Worm (Caenorhabditis elegans) whole organism, L4 larva: Measurements from ENCODE around the gene B0524.3.
A peak's percentile ranks its signal among the peaks of the same experiment; 100 is the strongest.
"Not testable (repeated sequence)": the region's sequence is repeated elsewhere in the genome, so short reads cannot be mapped to it uniquely, and the experiment has no call there.

Source experiments
- T20F7.1 ChIP-seq: fragments of 200-800 bp; sonication (Bioruptor generic); optimal IDR thresholded peaks from 2 replicates; lab custom pipeline; 2018; ENCODE audit warnings: mild to moderate bottlenecking, missing genetic modification characterization, missing compliant biosample characterization
- ama-1 ChIP-seq: fragments of 150-350 bp; optimal IDR thresholded peaks from 2 replicates; lab custom pipeline; 2014; ENCODE audit warnings: inconsistent platforms, mixed read lengths
- dpl-1 ChIP-seq: fragments of 150-350 bp; optimal IDR thresholded peaks from 2 replicates; lab custom pipeline; 2014; ENCODE audit warnings: missing biosample characterization, missing genetic modification reagents, missing genetic modification characterization
- fos-1 ChIP-seq: fragments of 150-350 bp; optimal IDR thresholded peaks from 2 replicates; lab custom pipeline; 2014; ENCODE audit warnings: missing biosample characterization, missing genetic modification characterization
- lin-13 ChIP-seq: fragments of 150-350 bp; optimal IDR thresholded peaks from 2 replicates; lab custom pipeline; 2014; ENCODE audit warnings: missing biosample characterization, missing genetic modification reagents, missing genetic modification characterization
- lin-39 ChIP-seq: fragments of 150-350 bp; optimal IDR thresholded peaks from 2 replicates; lab custom pipeline; 2014; ENCODE audit warnings: missing biosample characterization, missing genetic modification reagents, missing genetic modification characterization
- mep-1 ChIP-seq: fragments of 150-350 bp; sonication (generic microtip); optimal IDR thresholded peaks from 3 replicates; lab custom pipeline; 2014; ENCODE audit warnings: missing biosample characterization, missing genetic modification characterization
- nhr-10 ChIP-seq: fragments of 150-350 bp; optimal IDR thresholded peaks from 2 replicates; lab custom pipeline; 2014; ENCODE audit warnings: missing biosample characterization, missing genetic modification characterization
- nhr-102 ChIP-seq: sonication (generic microtip); optimal IDR thresholded peaks from 2 replicates; lab custom pipeline; 2016; ENCODE audit warnings: mild to moderate bottlenecking, missing genetic modification characterization, moderate library complexity, missing compliant biosample characterization
- nhr-11 ChIP-seq: fragments of 150-350 bp; optimal IDR thresholded peaks from 2 replicates; lab custom pipeline; 2014; ENCODE audit warnings: missing biosample characterization, missing genetic modification characterization
- nhr-237 ChIP-seq: sonication (generic microtip); optimal IDR thresholded peaks from 2 replicates; lab custom pipeline; 2017; ENCODE audit warnings: missing biosample characterization, missing genetic modification characterization
- pha-4 ChIP-seq, 2 experiments: fragments of 150-350 bp in 1 of 2; fragments of 200-800 bp in 1 of 2; sonication (Bioruptor generic) in 1 of 2; IDR thresholded peaks in 1 of 2; optimal IDR thresholded peaks in 1 of 2; 2 replicates each; pipeline versions ENCODE4 v1.3.6 to Lab custom; 2014 to 2022; ENCODE audit warnings: missing genetic modification characterization in 2 of 2, missing genetic modification reagents in 2 of 2, missing biosample characterization in 1 of 2, missing compliant biosample characterization in 1 of 2
- snpc-4 ChIP-seq: fragments of 150-350 bp; optimal IDR thresholded peaks from 2 replicates; lab custom pipeline; 2014; ENCODE audit warnings: missing biosample characterization, missing genetic modification characterization
- unc-62 ChIP-seq, 3 experiments: fragments of 150-350 bp in 1 of 3; sonication (generic microtip); optimal IDR thresholded peaks in 2 of 3; peaks in 1 of 3; 1 replicate in 1 of 3; 2 replicates in 2 of 3; lab custom pipeline; 2014 to 2017; ENCODE audit warnings: missing biosample characterization in 3 of 3, missing genetic modification characterization in 3 of 3, missing genetic modification reagents in 3 of 3, missing genotype in 1 of 3

ce11 chrIII:1900406-1900805 lies 13.0 kb downstream of the B0524.3 start:
- TF ChIP-seq fos-1 (tag; lab: Kevin White, UChicago); nhr-102 (tag; lab: Kevin White, UChicago); mep-1 (tag; lab: Kevin White, UChicago); unc-62 (GFP tag; optimal IDR thresholded peaks at IDR 0.05 in 1 of 2; lab: Kevin White, UChicago); unc-62 (tag; optimal IDR thresholded peaks at IDR 0.05; lab: Kevin White, UChicago); T20F7.1 (GFP tag; lab: Kevin White, UChicago); dpl-1 (GFP tag; lab: Kevin White, UChicago); pha-4 (GFP tag; IDR thresholded peaks at IDR 0.05; lab: Robert Waterston, UW); pha-4 (tag; optimal IDR thresholded peaks at IDR 0.05; lab: Kevin White, UChicago); nhr-237 (tag; lab: Kevin White, UChicago); nhr-10 (tag; lab: Kevin White, UChicago); nhr-11 (tag; lab: Kevin White, UChicago); ama-1 (lab: Kevin White, UChicago); lin-39 (tag; lab: Kevin White, UChicago); snpc-4: not testable (repeated sequence)
- peak; percentile 1 for TF ChIP-seq lin-13
